Worm (Caenorhabditis elegans): ENCODE results near the gene spp-7.

- TF ChIP-seq ces-1 (GFP tag; optimal IDR thresholded peaks at IDR 0.05) (no peak), ceh-88 (GFP tag; IDR thresholded peaks at IDR 0.05) (no peak), snpc-4 (tag; optimal IDR thresholded peaks at IDR 0.05) (no peak)
Observed at ce11 chrIV:5393566-5393965, 22.0 kb downstream of the spp-7 start.
